Worm (Caenorhabditis elegans): ENCODE data around the gene nhr-173.

The nhr-173 gene

ce11 chrX:6656251-6656650 is 923 bp downstream of the nhr-173 start:
- TF ChIP-seq fos-1 (tag; optimal IDR thresholded peaks at IDR 0.05) (no peak), mbf-1 (tag; optimal IDR thresholded peaks at IDR 0.05) (no peak), snpc-4 (tag; optimal IDR thresholded peaks at IDR 0.05) (no peak), egl-27 (tag; optimal IDR thresholded peaks at IDR 0.05) (no peak), unc-39 (tag; optimal IDR thresholded peaks at IDR 0.05) (no peak), peb-1 (tag; optimal IDR thresholded peaks at IDR 0.05) (no peak), ztf-4 (tag; optimal IDR thresholded peaks at IDR 0.05) (no peak), blmp-1 (tag; optimal IDR thresholded peaks at IDR 0.05; ENCODE audit: insufficient read depth) (no peak), nhr-237 (tag; optimal IDR thresholded peaks at IDR 0.05) (no peak), Y55F3AM.14 (GFP tag; optimal IDR thresholded peaks at IDR 0.05) (no peak), elt-1 (tag; optimal IDR thresholded peaks at IDR 0.05) (no peak), gmeb-1 (tag; optimal IDR thresholded peaks at IDR 0.05) (no peak), ztf-1 (GFP tag; conservative IDR thresholded peaks at IDR 0.05) (no peak), C34F6.9 (tag; optimal IDR thresholded peaks at IDR 0.05) (no peak)

ce11 chrX:6656770-6657169 is 1.4 kb downstream of the nhr-173 start:
- no peak for TF ChIP-seq nhr-129 (tag; optimal IDR thresholded peaks at IDR 0.05)
- peak; percentile 1 for TF ChIP-seq sma-9 (GFP tag; optimal IDR thresholded peaks at IDR 0.05)
- no peak for TF ChIP-seq sma-9 (tag; optimal IDR thresholded peaks at IDR 0.05)
- TF ChIP-seq gmeb-1 (tag; optimal IDR thresholded peaks at IDR 0.05) = no peak
- no peak for TF ChIP-seq nhr-25 (tag; optimal IDR thresholded peaks at IDR 0.05)
- TF ChIP-seq fos-1 (tag; optimal IDR thresholded peaks at IDR 0.05) = peak; percentile 62
- TF ChIP-seq nhr-77 (tag; optimal IDR thresholded peaks at IDR 0.05) = no peak
- no peak for TF ChIP-seq unc-62 (GFP tag; optimal IDR thresholded peaks at IDR 0.05)

- no peak for TF ChIP-seq dmd-4 (tag; optimal IDR thresholded peaks at IDR 0.05)
- TF ChIP-seq gmeb-1 (tag; optimal IDR thresholded peaks at IDR 0.05) = no peak
- TF ChIP-seq R02D3.7 (tag; optimal IDR thresholded peaks at IDR 0.05) = no peak
- no peak for TF ChIP-seq nhr-11 (tag; optimal IDR thresholded peaks at IDR 0.05)
- no peak for TF ChIP-seq Y55F3AM.14 (GFP tag; optimal IDR thresholded peaks at IDR 0.05)
- TF ChIP-seq ZK546.5 (tag; optimal IDR thresholded peaks at IDR 0.05) = no peak
- no peak for TF ChIP-seq nhr-6 (tag; optimal IDR thresholded peaks at IDR 0.05)
- TF ChIP-seq zag-1 (tag; optimal IDR thresholded peaks at IDR 0.05) = no peak
- no peak for TF ChIP-seq lin-39 (tag; optimal IDR thresholded peaks at IDR 0.05)
- TF ChIP-seq unc-39 (tag; optimal IDR thresholded peaks at IDR 0.05) = no peak
- no peak for TF ChIP-seq nhr-12 (tag; optimal IDR thresholded peaks at IDR 0.05)
- TF ChIP-seq nhr-77 (tag; optimal IDR thresholded peaks at IDR 0.05) = no peak
- TF ChIP-seq lin-11 (tag; optimal IDR thresholded peaks at IDR 0.05) = no peak
- TF ChIP-seq ceh-82 (tag; optimal IDR thresholded peaks at IDR 0.05) = no peak
- TF ChIP-seq ceh-16 (tag; optimal IDR thresholded peaks at IDR 0.05) = no peak
- no peak for TF ChIP-seq nhr-237 (tag; optimal IDR thresholded peaks at IDR 0.05)
- TF ChIP-seq crh-2 (tag; optimal IDR thresholded peaks at IDR 0.05) = no peak
Measured at ce11 chrX:6662267-6662666, 6.9 kb downstream of the nhr-173 start.

ce11 chrX:6663780-6664437 is 8.6 kb downstream of the nhr-173 start:
- no peak for TF ChIP-seq nhr-237 (tag; optimal IDR thresholded peaks at IDR 0.05)
- TF ChIP-seq nhr-21 (tag; optimal IDR thresholded peaks at IDR 0.05) = peak; percentile 73
- TF ChIP-seq lsy-2 (tag; optimal IDR thresholded peaks at IDR 0.05) = no peak
- no peak for TF ChIP-seq R02D3.7 (tag; optimal IDR thresholded peaks at IDR 0.05)
- TF ChIP-seq sma-9 (GFP tag; optimal IDR thresholded peaks at IDR 0.05) = peak; percentile 31
- TF ChIP-seq sma-9 (tag; optimal IDR thresholded peaks at IDR 0.05) = no peak
- no peak for TF ChIP-seq elt-3 (tag; optimal IDR thresholded peaks at IDR 0.05)
- no peak for TF ChIP-seq lin-11 (tag; optimal IDR thresholded peaks at IDR 0.05)
- TF ChIP-seq C34F6.9 (tag; optimal IDR thresholded peaks at IDR 0.05) = no peak
- TF ChIP-seq egl-27 (tag; optimal IDR thresholded peaks at IDR 0.05) = peak; percentile 54
- peak; percentile 22 for TF ChIP-seq sma-3 (GFP tag; optimal IDR thresholded peaks at IDR 0.05)
- no peak for TF ChIP-seq F13H6.1 (tag; optimal IDR thresholded peaks at IDR 0.05)
- no peak for TF ChIP-seq ama-1 (optimal IDR thresholded peaks at IDR 0.05)
- no peak for TF ChIP-seq ztf-11 (tag; optimal IDR thresholded peaks at IDR 0.05)
- peak; percentile 56 for TF ChIP-seq nhr-25 (tag; optimal IDR thresholded peaks at IDR 0.05)
